Worm (Caenorhabditis elegans) whole organism, mixed stage, embryonic: ENCODE data around the gene pfd-2.

Source experiments
- M03D4.4 ChIP-seq: sonication (generic microtip); optimal IDR thresholded peaks from 2 replicates; lab custom pipeline; 2017; ENCODE audit warnings: mild to moderate bottlenecking, missing genetic modification characterization, missing compliant biosample characterization
- bed-3 ChIP-seq: fragments of 200-800 bp; sonication (Bioruptor generic); optimal IDR thresholded peaks from 3 replicates; lab custom pipeline; 2018; ENCODE audit warnings: mild to moderate bottlenecking, missing genetic modification characterization, moderate library complexity, missing compliant biosample characterization
- blmp-1 ChIP-seq: fragments of 150-350 bp; optimal IDR thresholded peaks from 2 replicates; lab custom pipeline; 2014; ENCODE audit warnings: missing biosample characterization, missing genetic modification characterization
- ceh-39 ChIP-seq: fragments of 150-350 bp; optimal IDR thresholded peaks from 2 replicates; lab custom pipeline; 2014; ENCODE audit warnings: missing biosample characterization, missing genetic modification characterization
- ceh-43 ChIP-seq: fragments of 200-800 bp; sonication (Bioruptor generic); optimal IDR thresholded peaks from 2 replicates; lab custom pipeline; 2018; ENCODE audit warnings: mild to moderate bottlenecking, missing genetic modification characterization, moderate library complexity, missing compliant biosample characterization
- ceh-83 ChIP-seq: fragments of 200-800 bp; sonication (Bioruptor generic); optimal IDR thresholded peaks from 2 replicates; lab custom pipeline; 2018; ENCODE audit warnings: mild to moderate bottlenecking, missing genetic modification characterization, missing compliant biosample characterization
- ces-1 ChIP-seq: fragments of 150-350 bp; optimal IDR thresholded peaks from 2 replicates; lab custom pipeline; 2014; ENCODE audit warnings: missing biosample characterization, missing genetic modification reagents, missing genetic modification characterization
- cnd-1 ChIP-seq: fragments of 200-800 bp; sonication (Bioruptor generic); optimal IDR thresholded peaks from 2 replicates; lab custom pipeline; 2018; ENCODE audit warnings: mild to moderate bottlenecking, missing genetic modification characterization, missing compliant biosample characterization
- drap-1 ChIP-seq: fragments of 200-800 bp; sonication (Bioruptor generic); optimal IDR thresholded peaks from 3 replicates; lab custom pipeline; 2018; ENCODE audit warnings: mild to moderate bottlenecking, missing genetic modification characterization, missing compliant biosample characterization
- elt-1 ChIP-seq: sonication (generic microtip); optimal IDR thresholded peaks from 2 replicates; lab custom pipeline; 2017; ENCODE audit warnings: missing genetic modification characterization, mild to moderate bottlenecking, missing compliant biosample characterization, antibody characterized with exemption, moderate library complexity, borderline replicate concordance; ENCODE audit not compliant: insufficient read depth
- elt-3 ChIP-seq: fragments of 150-350 bp; optimal IDR thresholded peaks from 2 replicates; lab custom pipeline; 2014; ENCODE audit warnings: missing biosample characterization, missing genetic modification characterization
- flh-1 ChIP-seq: fragments of 200-800 bp; sonication (Bioruptor generic); optimal IDR thresholded peaks from 2 replicates; lab custom pipeline; 2018; ENCODE audit warnings: mild to moderate bottlenecking, missing genetic modification characterization, moderate library complexity, missing compliant biosample characterization
- ham-2 ChIP-seq: fragments of 200-800 bp; sonication (Bioruptor generic); optimal IDR thresholded peaks from 2 replicates; lab custom pipeline; 2018; ENCODE audit warnings: mild to moderate bottlenecking, missing genetic modification characterization, missing compliant biosample characterization
- hlh-1 ChIP-seq: fragments of 150-350 bp; optimal IDR thresholded peaks from 2 replicates; lab custom pipeline; 2014; ENCODE audit warnings: missing biosample characterization, missing genetic modification reagents, missing genetic modification characterization
- lin-13 ChIP-seq: fragments of 150-350 bp; optimal IDR thresholded peaks from 2 replicates; lab custom pipeline; 2014; ENCODE audit warnings: missing biosample characterization, missing genetic modification characterization
- lin-32 ChIP-seq: fragments of 200-800 bp; sonication (Bioruptor generic); optimal IDR thresholded peaks from 2 replicates; lab custom pipeline; 2018; ENCODE audit warnings: mild to moderate bottlenecking, missing genetic modification characterization, missing compliant biosample characterization
- lsy-2 ChIP-seq: fragments of 150-350 bp; optimal IDR thresholded peaks from 2 replicates; lab custom pipeline; 2014; ENCODE audit warnings: missing biosample characterization, missing genetic modification characterization
- mab-5 ChIP-seq: fragments of 150-350 bp; optimal IDR thresholded peaks from 2 replicates; lab custom pipeline; 2014; ENCODE audit warnings: missing biosample characterization, missing genetic modification characterization
- mep-1 ChIP-seq: fragments of 150-350 bp; optimal IDR thresholded peaks from 2 replicates; lab custom pipeline; 2017; ENCODE audit warnings: missing biosample characterization, missing genetic modification reagents, missing genetic modification characterization, inconsistent platforms
- mls-2 ChIP-seq: sonication (generic microtip); optimal IDR thresholded peaks from 2 replicates; lab custom pipeline; 2016; ENCODE audit warnings: mild to moderate bottlenecking, missing genetic modification characterization, moderate library complexity, missing compliant biosample characterization
- nhr-12 ChIP-seq: fragments of 150-350 bp; optimal IDR thresholded peaks from 2 replicates; lab custom pipeline; 2014; ENCODE audit warnings: missing biosample characterization, missing genetic modification characterization
- nhr-2 ChIP-seq: fragments of 150-350 bp; optimal IDR thresholded peaks from 2 replicates; lab custom pipeline; 2014; ENCODE audit warnings: missing biosample characterization, missing genetic modification characterization
- nhr-237 ChIP-seq: fragments of 150-350 bp; optimal IDR thresholded peaks from 2 replicates; lab custom pipeline; 2014; ENCODE audit warnings: missing biosample characterization, missing genetic modification characterization
- nhr-28 ChIP-seq: fragments of 150-350 bp; optimal IDR thresholded peaks from 2 replicates; lab custom pipeline; 2014; ENCODE audit warnings: missing biosample characterization, missing genetic modification characterization
- nhr-76 ChIP-seq: sonication (generic microtip); optimal IDR thresholded peaks from 2 replicates; lab custom pipeline; 2017; ENCODE audit warnings: missing biosample characterization, missing genetic modification characterization
- pha-4 ChIP-seq: fragments of 150-350 bp; optimal IDR thresholded peaks from 2 replicates; lab custom pipeline; 2018; ENCODE audit warnings: missing biosample characterization, missing genetic modification reagents, missing genetic modification characterization
- sem-2 ChIP-seq: fragments of 200-800 bp; sonication (Bioruptor generic); optimal IDR thresholded peaks from 2 replicates; lab custom pipeline; 2018; ENCODE audit warnings: mild to moderate bottlenecking, missing genetic modification characterization, missing compliant biosample characterization
- snpc-4 ChIP-seq: fragments of 150-350 bp; optimal IDR thresholded peaks from 2 replicates; lab custom pipeline; 2014; ENCODE audit warnings: missing biosample characterization, missing genetic modification characterization
- sptf-1 ChIP-seq: sonication (generic microtip); optimal IDR thresholded peaks from 2 replicates; lab custom pipeline; 2017; ENCODE audit warnings: mild to moderate bottlenecking, missing genetic modification characterization, moderate library complexity, missing compliant biosample characterization
- tbx-8 ChIP-seq: fragments of 200-800 bp; sonication (Bioruptor generic); optimal IDR thresholded peaks from 2 replicates; lab custom pipeline; 2018; ENCODE audit warnings: mild to moderate bottlenecking, missing genetic modification characterization, moderate library complexity, missing compliant biosample characterization
- unc-120 ChIP-seq: sonication (generic microtip); optimal IDR thresholded peaks from 2 replicates; lab custom pipeline; 2017; ENCODE audit warnings: missing genetic modification characterization, missing compliant biosample characterization; ENCODE audit not compliant: poor library complexity, severe bottlenecking
- unc-39 ChIP-seq: fragments of 150-350 bp; optimal IDR thresholded peaks from 2 replicates; lab custom pipeline; 2014; ENCODE audit warnings: missing biosample characterization, missing genetic modification characterization
- unc-62 ChIP-seq: fragments of 150-350 bp; optimal IDR thresholded peaks from 2 replicates; lab custom pipeline; 2014; ENCODE audit warnings: missing biosample characterization, missing genetic modification reagents, missing genetic modification characterization
- zip-8 ChIP-seq: fragments of 150-350 bp; optimal IDR thresholded peaks from 2 replicates; lab custom pipeline; 2014; ENCODE audit warnings: missing biosample characterization, missing genetic modification characterization
- ztf-11 ChIP-seq: fragments of 150-350 bp; optimal IDR thresholded peaks from 2 replicates; lab custom pipeline; 2014; ENCODE audit warnings: missing biosample characterization, missing genetic modification characterization

The pfd-2 gene

DNA sequence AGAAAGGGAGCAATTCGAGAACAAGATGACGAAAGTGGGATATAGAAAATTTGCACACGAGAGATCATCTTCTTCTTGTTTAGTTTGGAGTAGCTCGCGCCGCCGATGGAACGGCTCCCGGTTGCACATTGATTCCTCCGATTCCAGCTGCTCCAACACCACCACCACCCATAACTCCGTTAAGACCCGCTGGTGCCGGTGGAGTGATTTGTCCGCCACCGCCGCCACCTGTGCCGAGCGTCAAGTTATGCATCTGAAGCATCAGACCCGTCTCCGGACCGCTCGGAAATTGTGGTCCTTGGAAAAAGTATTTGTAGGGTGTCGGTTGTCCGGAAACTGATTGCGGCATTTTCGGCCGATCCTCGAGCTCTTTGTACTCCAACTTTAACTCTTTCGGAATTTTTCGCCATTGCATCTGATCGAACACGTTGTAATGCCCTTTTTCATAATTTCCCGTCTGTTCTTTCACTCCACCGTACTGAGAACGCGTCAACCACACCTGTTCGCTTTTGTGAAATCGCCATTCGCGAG is 46.4 kb downstream of the pfd-2 start:
- TF ChIP-seq zip-8 (tag; lab: Kevin White, UChicago) = no peak
- TF ChIP-seq mep-1 (tag; lab: Kevin White, UChicago) = no peak
- TF ChIP-seq cnd-1 (tag; lab: Kevin White, UChicago) = no peak
- TF ChIP-seq mls-2 (tag; lab: Kevin White, UChicago) = no peak
- no peak for TF ChIP-seq lin-13 (tag; lab: Kevin White, UChicago)
- no peak for TF ChIP-seq M03D4.4
- no peak for TF ChIP-seq flh-1
- TF ChIP-seq sptf-1 = no peak
- TF ChIP-seq tbx-8 (GFP tag; lab: Kevin White, UChicago) = no peak
- TF ChIP-seq nhr-28 (tag; lab: Kevin White, UChicago) = no peak

ce11 chrII:4374885-4375284 is 48.4 kb downstream of the pfd-2 start:
- TF ChIP-seq lsy-2 (tag; lab: Kevin White, UChicago) = no peak
- no peak for TF ChIP-seq mab-5 (tag; lab: Kevin White, UChicago)
- no peak for TF ChIP-seq snpc-4 (tag; lab: Kevin White, UChicago)
- no peak for TF ChIP-seq ces-1
- TF ChIP-seq ceh-83 (GFP tag; lab: Kevin White, UChicago) = no peak
- TF ChIP-seq nhr-76 (tag; lab: Kevin White, UChicago) = no peak
- no peak for TF ChIP-seq lin-13 (tag; lab: Kevin White, UChicago)
- TF ChIP-seq M03D4.4 = no peak
- TF ChIP-seq sptf-1 = no peak
- TF ChIP-seq sem-2 (GFP tag; lab: Kevin White, UChicago) = no peak
- TF ChIP-seq unc-120 (tag; lab: Kevin White, UChicago) = no peak
- TF ChIP-seq elt-3 (tag; lab: Kevin White, UChicago) = no peak
- no peak for TF ChIP-seq bed-3 (GFP tag; lab: Kevin White, UChicago)
- no peak for TF ChIP-seq tbx-8 (GFP tag; lab: Kevin White, UChicago)
- TF ChIP-seq mep-1 (tag; lab: Kevin White, UChicago) = no peak
- no peak for TF ChIP-seq ceh-43 (GFP tag; lab: Kevin White, UChicago)
- TF ChIP-seq ham-2 (GFP tag; lab: Kevin White, UChicago) = no peak

DNA sequence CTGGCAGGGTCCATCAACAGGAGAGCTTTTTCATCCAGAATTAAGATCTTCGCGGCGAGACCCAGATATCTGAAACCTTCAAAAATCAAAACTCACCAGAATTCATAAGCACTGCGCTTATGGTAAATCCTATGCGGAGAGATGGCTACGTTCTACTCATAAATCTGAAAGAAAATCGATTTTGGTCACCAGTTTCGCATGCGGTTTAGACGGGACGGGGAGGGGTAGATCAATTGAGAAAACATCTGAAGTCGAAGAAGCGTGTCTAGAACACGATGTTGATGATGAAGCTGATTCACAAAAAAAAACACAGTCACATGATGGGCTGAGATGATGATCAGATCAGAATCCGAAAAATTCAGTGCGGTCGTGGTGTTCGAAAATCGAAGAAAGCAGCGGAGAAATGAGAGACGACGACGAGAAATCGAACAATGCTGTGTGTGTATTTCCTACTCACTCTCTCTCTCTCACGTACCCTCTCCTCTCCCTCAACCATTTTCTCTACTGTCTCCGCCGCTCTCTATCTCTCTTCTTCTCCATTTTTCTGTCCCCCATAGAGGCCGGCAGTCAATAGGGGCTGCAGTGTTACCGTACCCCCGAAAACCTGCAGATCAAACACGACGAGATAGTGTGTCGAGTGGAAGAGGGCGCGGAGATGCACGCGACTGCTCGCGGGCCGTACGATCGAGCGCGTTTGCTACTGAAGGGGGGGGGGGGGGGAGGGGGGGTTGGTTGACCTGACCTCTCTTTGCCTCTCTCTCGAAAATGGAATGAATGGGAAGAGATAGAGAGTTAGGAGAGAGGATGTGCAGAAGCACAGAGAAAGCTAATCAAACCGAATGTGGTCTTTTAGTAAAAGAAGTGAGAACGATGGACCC is 50.0 kb downstream of the pfd-2 start, which contains the start of gene ntl-2:
Gene ntl-2, minus strand, starts transcription at position 171 of the 878 bp plus-strand sequence.
- TF ChIP-seq ceh-39 (tag; lab: Kevin White, UChicago) (peak; percentile 94), mls-2 (tag; lab: Kevin White, UChicago) (peak; percentile 95), hlh-1 (tag; lab: Kevin White, UChicago) (peak; percentile 78), ham-2 (GFP tag; lab: Kevin White, UChicago) (peak; percentile 92), lsy-2 (tag; lab: Kevin White, UChicago) (peak; percentile 97), M03D4.4 (peak; percentile 84), drap-1 (peak; percentile 93), sem-2 (GFP tag; lab: Kevin White, UChicago) (peak; percentile 57), elt-1 (tag; lab: Kevin White, UChicago) (no peak), flh-1 (no peak), nhr-2 (tag; lab: Kevin White, UChicago) (peak; percentile 26), nhr-28 (tag; lab: Kevin White, UChicago) (no peak), tbx-8 (GFP tag; lab: Kevin White, UChicago) (no peak), unc-120 (tag; lab: Kevin White, UChicago) (peak; percentile 88), ztf-11 (peak; percentile 74), nhr-76 (tag; lab: Kevin White, UChicago) (no peak), ceh-83 (GFP tag; lab: Kevin White, UChicago) (peak; percentile 62), cnd-1 (tag; lab: Kevin White, UChicago) (peak; percentile 88), ces-1 (peak; percentile 85), mep-1 (tag; lab: Kevin White, UChicago) (peak; percentile 75), unc-39 (tag; lab: Kevin White, UChicago) (peak; percentile 10), pha-4 (peak; percentile 95), elt-3 (tag; lab: Kevin White, UChicago) (peak; percentile 77), blmp-1 (tag; lab: Kevin White, UChicago) (no peak), ceh-43 (GFP tag; lab: Kevin White, UChicago) (peak; percentile 79), nhr-12 (tag; lab: Kevin White, UChicago) (no peak), unc-62 (GFP tag; lab: Kevin White, UChicago) (peak; percentile 85), lin-32 (GFP tag; lab: Kevin White, UChicago) (peak; percentile 12), zip-8 (tag; lab: Kevin White, UChicago) (no peak), snpc-4 (tag; lab: Kevin White, UChicago) (no peak), lin-13 (tag; lab: Kevin White, UChicago) (peak; percentile 95), nhr-237 (tag; lab: Kevin White, UChicago) (peak; percentile 91), sptf-1 (peak; percentile 95), mab-5 (tag; lab: Kevin White, UChicago) (peak; percentile 53), bed-3 (GFP tag; lab: Kevin White, UChicago) (peak; percentile 49)
